Fruit fly (Drosophila melanogaster) whole organism, embryonic: ENCODE data around the gene Idh3b.
A peak's percentile ranks its signal among the peaks of the same experiment; 100 is the strongest.

ENCODE experiments used
- CG11504 ChIP-seq: fragments of 200-800 bp; sonication (Bioruptor generic); optimal IDR thresholded peaks from 3 replicates; lab custom pipeline; 2019; ENCODE audit warnings: missing biosample characterization, mild to moderate bottlenecking, missing genetic modification characterization, moderate library complexity
- CG15269 ChIP-seq: fragments of 200-800 bp; sonication (Bioruptor generic); optimal IDR thresholded peaks from 2 replicates; lab custom pipeline; 2018; ENCODE audit warnings: missing biosample characterization, mild to moderate bottlenecking, missing genetic modification characterization, moderate library complexity
- CG15479 ChIP-seq: fragments of 200-800 bp; sonication (Bioruptor generic); optimal IDR thresholded peaks from 3 replicates; lab custom pipeline; 2019; ENCODE audit warnings: missing biosample characterization, mild to moderate bottlenecking, missing genetic modification characterization, moderate library complexity
- CG2199 ChIP-seq: fragments of 200-800 bp; sonication (Bioruptor generic); IDR thresholded peaks from 3 replicates; pipeline ENCODE4 v1.3.6; 2022; ENCODE audit warnings: missing biosample characterization, missing genetic modification characterization
- CG2678 ChIP-seq: fragments of 200-800 bp; sonication (Bioruptor generic); optimal IDR thresholded peaks from 3 replicates; lab custom pipeline; 2019; ENCODE audit warnings: missing biosample characterization, mild to moderate bottlenecking, missing genetic modification characterization, moderate library complexity
- CG3065 ChIP-seq: fragments of 200-800 bp; sonication (Bioruptor generic); optimal IDR thresholded peaks from 2 replicates; lab custom pipeline; 2016; ENCODE audit warnings: missing biosample characterization, missing genetic modification characterization
- CG31441 ChIP-seq: fragments of 200-800 bp; sonication (Bioruptor generic); IDR thresholded peaks from 2 replicates; pipeline ENCODE4 v1.3.6; 2022; ENCODE audit warnings: missing biosample characterization, missing genetic modification characterization
- CG33213 ChIP-seq: fragments of 200-800 bp; sonication (Bioruptor generic); optimal IDR thresholded peaks from 3 replicates; lab custom pipeline; 2016; ENCODE audit warnings: missing biosample characterization, missing genetic modification characterization
- CG4360 ChIP-seq: fragments of 200-800 bp; sonication (Bioruptor generic); IDR thresholded peaks from 2 replicates; pipeline ENCODE4 v1.3.6; 2022; ENCODE audit warnings: missing biosample characterization, missing genetic modification characterization
- CG6689 ChIP-seq: fragments of 200-800 bp; sonication (Bioruptor generic); IDR thresholded peaks from 2 replicates; pipeline ENCODE4 v1.3.6; 2022; ENCODE audit warnings: missing biosample characterization, missing genetic modification characterization
- CG9876 ChIP-seq: fragments of 200-800 bp; sonication (Bioruptor generic); optimal IDR thresholded peaks from 2 replicates; lab custom pipeline; 2016; ENCODE audit warnings: missing biosample characterization, missing genetic modification characterization
- Camta ChIP-seq: fragments of 200-800 bp; sonication (Bioruptor generic); optimal IDR thresholded peaks from 2 replicates; lab custom pipeline; 2016; ENCODE audit warnings: missing biosample characterization, missing genetic modification characterization
- CoRest ChIP-seq: fragments of 200-800 bp; sonication (Bioruptor generic); optimal IDR thresholded peaks from 3 replicates; lab custom pipeline; 2018; ENCODE audit warnings: missing biosample characterization, mild to moderate bottlenecking, missing genetic modification characterization, moderate library complexity
- Dll ChIP-seq: fragments of 200-800 bp; sonication (Bioruptor generic); IDR thresholded peaks from 4 replicates; pipeline ENCODE4 v1.3.6; 2022; ENCODE audit warnings: missing biosample characterization, missing genetic modification characterization; ENCODE audit not compliant: partially characterized antibody
- Elba2 ChIP-seq: fragments of 200-800 bp; sonication (Bioruptor generic); optimal IDR thresholded peaks from 3 replicates; lab custom pipeline; 2016; ENCODE audit warnings: missing biosample characterization, missing genetic modification characterization
- Ets65A ChIP-seq: fragments of 200-800 bp; sonication (Bioruptor generic); peaks from one replicate; lab custom pipeline; 2016; ENCODE audit warnings: missing biosample characterization, missing genetic modification characterization
- Hr51 ChIP-seq, 2 experiments: fragments of 200-800 bp; sonication (Bioruptor generic); optimal IDR thresholded peaks; 2 replicates in 1 of 2; 3 replicates in 1 of 2; lab custom pipeline; 2016 to 2018; ENCODE audit warnings: missing biosample characterization in 2 of 2, missing genetic modification characterization in 2 of 2, mild to moderate bottlenecking in 1 of 2, moderate library complexity in 1 of 2
- Lim3 ChIP-seq: fragments of 200-800 bp; sonication (Bioruptor generic); IDR thresholded peaks from 2 replicates; pipeline ENCODE4 v1.3.6; 2022; ENCODE audit warnings: missing biosample characterization, missing genetic modification characterization
- Med ChIP-seq: fragments of 200-800 bp; sonication (Bioruptor generic); peaks from one replicate; lab custom pipeline; 2016; ENCODE audit warnings: missing biosample characterization, missing genetic modification characterization, mild to moderate bottlenecking, inconsistent platforms, moderate library complexity
- Oli ChIP-seq: fragments of 200-800 bp; sonication (Bioruptor generic); optimal IDR thresholded peaks from 2 replicates; lab custom pipeline; 2018; ENCODE audit warnings: missing biosample characterization, mild to moderate bottlenecking, missing genetic modification characterization, moderate library complexity
- Ravus ChIP-seq: fragments of 200-800 bp; sonication (Bioruptor generic); IDR thresholded peaks from 2 replicates; pipeline ENCODE4 v1.3.6; 2022; ENCODE audit warnings: missing biosample characterization, missing genetic modification characterization
- Sox100B ChIP-seq: fragments of 200-800 bp; sonication (Bioruptor generic); optimal IDR thresholded peaks from 3 replicates; lab custom pipeline; 2018; ENCODE audit warnings: missing biosample characterization, mild to moderate bottlenecking, missing genetic modification characterization
- Vsx1 ChIP-seq: fragments of 200-800 bp; sonication (Bioruptor generic); optimal IDR thresholded peaks from 2 replicates; lab custom pipeline; 2017; ENCODE audit warnings: missing biosample characterization, mild to moderate bottlenecking, missing genetic modification characterization, missing genetic modification reagents
- abd-A ChIP-seq: fragments of 200-800 bp; sonication (Bioruptor generic); optimal IDR thresholded peaks from 3 replicates; lab custom pipeline; 2019; ENCODE audit warnings: missing biosample characterization, mild to moderate bottlenecking, missing genetic modification characterization, moderate library complexity
- ap ChIP-seq: fragments of 200-800 bp; sonication (Bioruptor generic); IDR thresholded peaks from 2 replicates; pipeline ENCODE4 v1.3.6; 2022; ENCODE audit warnings: missing biosample characterization, missing genetic modification characterization
- ara ChIP-seq: fragments of 200-800 bp; sonication (Bioruptor generic); IDR thresholded peaks from 2 replicates; pipeline ENCODE4 v1.3.6; 2022; ENCODE audit warnings: missing biosample characterization, missing genetic modification characterization
- chm ChIP-seq: fragments of 200-800 bp; sonication (Bioruptor generic); IDR thresholded peaks from 2 replicates; pipeline ENCODE4 v1.3.6; 2022; ENCODE audit warnings: missing biosample characterization, missing genetic modification characterization
- ci ChIP-seq: fragments of 200-800 bp; sonication (Bioruptor generic); IDR thresholded peaks from 3 replicates; pipeline ENCODE4 v1.3.6; 2022; ENCODE audit warnings: missing biosample characterization, missing genetic modification characterization
- dmrt99B ChIP-seq: fragments of 200-800 bp; sonication (Bioruptor generic); optimal IDR thresholded peaks from 2 replicates; lab custom pipeline; 2018; ENCODE audit warnings: missing biosample characterization, mild to moderate bottlenecking, missing genetic modification characterization, moderate library complexity
- fd3F ChIP-seq: fragments of 200-800 bp; sonication (Bioruptor generic); optimal IDR thresholded peaks from 2 replicates; lab custom pipeline; 2018; ENCODE audit warnings: missing biosample characterization, mild to moderate bottlenecking, missing genetic modification characterization, moderate library complexity
- gem ChIP-seq: fragments of 200-800 bp; sonication (Bioruptor generic); optimal IDR thresholded peaks from 2 replicates; lab custom pipeline; 2019; ENCODE audit warnings: missing biosample characterization, mild to moderate bottlenecking, missing genetic modification characterization, moderate library complexity
- grau ChIP-seq: fragments of 200-800 bp; optimal IDR thresholded peaks from 3 replicates; lab custom pipeline; 2019; ENCODE audit warnings: missing biosample characterization, mild to moderate bottlenecking, missing genetic modification characterization, moderate library complexity
- gsb-n ChIP-seq: fragments of 200-800 bp; sonication (Bioruptor generic); optimal IDR thresholded peaks from 3 replicates; lab custom pipeline; 2018; ENCODE audit warnings: missing biosample characterization, mild to moderate bottlenecking, missing genetic modification characterization
- hth ChIP-seq: fragments of >200 bp; optimal IDR thresholded peaks from 2 replicates; lab custom pipeline; 2017; ENCODE audit warnings: inconsistent platforms
- jumu ChIP-seq: fragments of 200-800 bp; sonication (Bioruptor generic); optimal IDR thresholded peaks from 3 replicates; lab custom pipeline; 2016; ENCODE audit warnings: missing biosample characterization, missing genetic modification characterization
- kah ChIP-seq: fragments of 200-800 bp; sonication (Bioruptor generic); optimal IDR thresholded peaks from 2 replicates; lab custom pipeline; 2018; ENCODE audit warnings: missing biosample characterization, mild to moderate bottlenecking, missing genetic modification characterization
- lilli ChIP-seq: fragments of 200-800 bp; sonication (Bioruptor generic); optimal IDR thresholded peaks from 3 replicates; lab custom pipeline; 2016; ENCODE audit warnings: missing biosample characterization, missing genetic modification characterization
- mirr ChIP-seq: fragments of 200-800 bp; sonication (Bioruptor generic); optimal IDR thresholded peaks from 3 replicates; lab custom pipeline; 2018; ENCODE audit warnings: missing biosample characterization, mild to moderate bottlenecking, missing genetic modification characterization
- sens ChIP-seq: fragments of 200-800 bp; sonication (Bioruptor generic); peaks from one replicate; lab custom pipeline; 2016; ENCODE audit warnings: missing biosample characterization, missing genetic modification characterization
- sqz ChIP-seq: fragments of 200-800 bp; sonication (Bioruptor generic); optimal IDR thresholded peaks from 3 replicates; lab custom pipeline; 2018; ENCODE audit warnings: missing biosample characterization, mild to moderate bottlenecking, missing genetic modification characterization
- sr ChIP-seq: fragments of 200-800 bp; sonication (Bioruptor generic); IDR thresholded peaks from 3 replicates; pipeline ENCODE4 v1.3.6; 2022; ENCODE audit warnings: missing biosample characterization, missing genetic modification characterization
- stwl ChIP-seq: fragments of 200-800 bp; sonication (Bioruptor generic); optimal IDR thresholded peaks from 3 replicates; lab custom pipeline; 2018; ENCODE audit warnings: missing biosample characterization, mild to moderate bottlenecking, missing genetic modification characterization, moderate library complexity
- tll ChIP-seq, 2 experiments: fragments of 200-800 bp in 1 of 2; fragments of >200 bp in 1 of 2; sonication (Bioruptor generic) in 1 of 2; optimal IDR thresholded peaks; 2 replicates each; lab custom pipeline; 2017 to 2019; ENCODE audit warnings: missing biosample characterization in 2 of 2, missing genetic modification characterization in 2 of 2, mild to moderate bottlenecking in 1 of 2, moderate library complexity in 1 of 2
- ttk ChIP-seq: fragments of 200-800 bp; sonication (Bioruptor generic); IDR thresholded peaks from 2 replicates; pipeline ENCODE4 v2.1.2; 2022; ENCODE audit warnings: missing biosample characterization, missing genetic modification characterization
- twi ChIP-seq: fragments of 200-800 bp; optimal IDR thresholded peaks from 2 replicates; lab custom pipeline; 2019; ENCODE audit warnings: missing biosample characterization, mild to moderate bottlenecking, missing genetic modification characterization, moderate library complexity
- vvl ChIP-seq: fragments of 200-800 bp; sonication (Bioruptor generic); IDR thresholded peaks from 2 replicates; pipeline ENCODE4 v1.3.6; 2022; ENCODE audit warnings: missing biosample characterization, missing genetic modification characterization

Gene Idh3b

dm6 chr3R:22046231-22046630, 27.0 kb upstream of the Idh3b start:
- TF ChIP-seq Elba2 (GFP tag; lab: Kevin White, UChicago) (no peak), CG9876 (GFP tag; lab: Kevin White, UChicago) (no peak), CG15269 (peak; percentile 25), Oli (tag; lab: Kevin White, UChicago) (peak; percentile 6), vvl (GFP tag; lab: Robert Waterston, UW) (0 out of 2 replicates have a peak, but pooled peaks have one; percentile 6), CG6689 (GFP tag; lab: Robert Waterston, UW) (0 out of 2 replicates have a peak, but pooled peaks have one; percentile 6), lilli (peak; percentile 10), CG2678 (peak; percentile 12), Camta (GFP tag; lab: Kevin White, UChicago) (no peak), Hr51 (GFP tag; optimal IDR thresholded peaks at IDR 0.05; lab: Kevin White, UChicago) (peak in 1 of 2 experiments; percentile 22), chm (GFP tag; lab: Robert Waterston, UW) (0 out of 2 replicates have a peak, but pooled peaks have one; percentile 7), CG11504 (tag; lab: Kevin White, UChicago) (peak; percentile 32), dmrt99B (tag; lab: Kevin White, UChicago) (peak; percentile 32), ap (GFP tag; lab: Robert Waterston, UW) (0 out of 2 replicates have a peak, but pooled peaks have one; percentile 4), Ravus (no peak), CoRest (tag; lab: Kevin White, UChicago) (peak; percentile 6), kah (GFP tag; lab: Kevin White, UChicago) (peak; percentile 5), gem (peak; percentile 27)
- TF ChIP-seq, all 482 proteins: peak for 14

- TF ChIP-seq Sox100B (GFP tag; lab: Kevin White, UChicago), result no peak
- TF ChIP-seq jumu (GFP tag; lab: Kevin White, UChicago), result no peak
- peak; percentile 99 for TF ChIP-seq twi (tag; lab: Kevin White, UChicago)
- TF ChIP-seq ara, result no peak
- TF ChIP-seq sr (GFP tag; lab: Robert Waterston, UW), result peak; percentile 49; the same call in 1 of the 3 replicates
- TF ChIP-seq stwl, result no peak
- peak; percentile 29 for TF ChIP-seq CG15479 (GFP tag; lab: Kevin White, UChicago)
- peak; percentile 32 for TF ChIP-seq sens (GFP tag; lab: Kevin White, UChicago)
- TF ChIP-seq vvl (GFP tag; lab: Robert Waterston, UW), result 0 out of 2 replicates have a peak, but pooled peaks have one; percentile 11
- TF ChIP-seq chm (GFP tag; lab: Robert Waterston, UW), result 0 out of 2 replicates have a peak, but pooled peaks have one; percentile 12
- TF ChIP-seq CG3065 (GFP tag; lab: Kevin White, UChicago), result peak; percentile 30
- TF ChIP-seq CG33213 (GFP tag; lab: Kevin White, UChicago), result no peak
- no peak for TF ChIP-seq Lim3 (GFP tag; lab: Robert Waterston, UW)
- TF ChIP-seq CG2199, result 0 out of 3 replicates have a peak, but pooled peaks have one; percentile 36
- peak in 1 of 2 experiments; percentile 94 for TF ChIP-seq tll (GFP tag; optimal IDR thresholded peaks at IDR 0.05; lab: Kevin White, UChicago)
These were observed 25.3 kb upstream of the Idh3b start for dm6 chr3R:22044443-22044970.

dm6 chr3R:22043748-22044402, 24.7 kb upstream of the Idh3b start:
- TF ChIP-seq fd3F, result no peak
- peak; percentile 33 for TF ChIP-seq Med (GFP tag; lab: Kevin White, UChicago)
- no peak for TF ChIP-seq ttk (GFP tag; lab: Robert Waterston, UW)
- no peak for TF ChIP-seq gsb-n
- TF ChIP-seq sqz (GFP tag; lab: Kevin White, UChicago), result peak; percentile 7
- TF ChIP-seq mirr (GFP tag; lab: Kevin White, UChicago), result no peak
- TF ChIP-seq CG31441 (GFP tag; lab: Robert Waterston, UW), result 0 out of 2 replicates have a peak, but pooled peaks have one; percentile 9
- no peak for TF ChIP-seq abd-A (tag; lab: Kevin White, UChicago)
- peak; percentile 65; the same call in 1 of the 3 replicates for TF ChIP-seq CG2199
- peak; percentile 44; the same call in 1 of the 2 replicates for TF ChIP-seq chm (GFP tag; lab: Robert Waterston, UW)
- peak; percentile 67 for TF ChIP-seq Ets65A (GFP tag; lab: Kevin White, UChicago)
- no peak for TF ChIP-seq hth (lab: Kevin White, UChicago)
- 0 out of 4 replicates have a peak, but pooled peaks have one; percentile 17 for TF ChIP-seq Dll (GFP tag; lab: Robert Waterston, UW)
- peak; percentile 23; the same call in 1 of the 2 replicates for TF ChIP-seq CG4360 (GFP tag; lab: Robert Waterston, UW)
- TF ChIP-seq stwl, result peak; percentile 5
- no peak for TF ChIP-seq Vsx1
- TF ChIP-seq ci (GFP tag; lab: Robert Waterston, UW), result 0 out of 3 replicates have a peak, but pooled peaks have one; percentile 14
- peak; percentile 82 for TF ChIP-seq grau (tag; lab: Kevin White, UChicago)
